Fruit fly (Drosophila melanogaster) Kc167 (cell line): ENCODE results near the gene Grip91.

Experiments used
- Myc ChIP-seq: fragments of >200 bp; optimal IDR thresholded peaks from 2 replicates; lab custom pipeline; 2017; ENCODE audit warnings: missing external identifiers
- Sin3A ChIP-seq: fragments of >200 bp; optimal IDR thresholded peaks from 2 replicates; lab custom pipeline; 2018; ENCODE audit warnings: missing external identifiers
- h ChIP-seq: fragments of >200 bp; optimal IDR thresholded peaks from 3 replicates; lab custom pipeline; 2018; ENCODE audit warnings: missing external identifiers
- insv ChIP-seq: fragments of >200 bp; optimal IDR thresholded peaks from 3 replicates; lab custom pipeline; 2018; ENCODE audit warnings: missing external identifiers
- psq ChIP-seq: fragments of >200 bp; optimal IDR thresholded peaks from 2 replicates; lab custom pipeline; 2017; ENCODE audit warnings: missing external identifiers
- ttk ChIP-seq: sonication (Bioruptor generic); optimal IDR thresholded peaks from 2 replicates; lab custom pipeline; 2017; ENCODE audit warnings: missing external identifiers

DNA sequence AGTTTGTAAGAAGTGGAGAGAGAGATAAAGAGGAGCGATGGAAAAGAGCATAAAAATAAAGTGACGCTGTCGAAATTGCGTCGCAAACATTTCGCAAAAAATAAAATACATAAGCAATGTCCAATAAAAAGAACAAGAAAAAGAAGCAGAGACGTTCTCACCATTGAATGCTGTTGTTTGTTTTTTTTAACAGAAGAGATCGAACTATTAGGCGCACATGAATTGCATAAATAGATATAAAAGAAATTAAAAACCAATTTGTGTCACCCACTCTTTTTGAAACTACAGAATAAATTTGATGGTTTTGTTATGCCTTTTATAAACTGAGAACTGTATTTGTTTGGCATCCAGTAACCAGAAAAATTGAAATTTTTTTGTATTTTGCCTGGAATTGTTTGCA, 9.3 kb upstream of the Grip91 start:
- TF ChIP-seq Myc (lab: Kevin White, UChicago), result no peak
- TF ChIP-seq ttk (lab: Kevin White, UChicago), result no peak
- no peak for TF ChIP-seq h (lab: Kevin White, UChicago)
- no peak for TF ChIP-seq insv
- no peak for TF ChIP-seq Sin3A (lab: Kevin White, UChicago)
- peak; percentile 55 for TF ChIP-seq psq (lab: Kevin White, UChicago)
